Fruit fly (Drosophila melanogaster) whole organism, embryonic: Measurements from ENCODE around the gene CG13455.

Source experiments
- Ada2b ChIP-seq: fragments of 200-800 bp; sonication (Bioruptor generic); IDR thresholded peaks from 2 replicates; pipeline ENCODE4 v1.3.6; 2022; ENCODE audit warnings: missing biosample characterization, missing genetic modification characterization
- Adf1 ChIP-seq: fragments of 200-800 bp; sonication (Bioruptor generic); IDR thresholded peaks from 2 replicates; pipeline ENCODE4 v1.3.6; 2022; ENCODE audit warnings: missing biosample characterization, missing genetic modification characterization
- B-H1 ChIP-seq: fragments of 200-800 bp; sonication (Bioruptor generic); IDR thresholded peaks from 3 replicates; pipeline ENCODE4 v1.3.6; 2022; ENCODE audit warnings: missing biosample characterization, missing genetic modification characterization
- Bgb ChIP-seq: fragments of 200-800 bp; sonication (Bioruptor generic); IDR thresholded peaks from 2 replicates; pipeline ENCODE4 v1.3.6; 2022; ENCODE audit warnings: missing biosample characterization, missing genetic modification characterization; ENCODE audit not compliant: partially characterized antibody
- CG1024 ChIP-seq: fragments of 200-800 bp; sonication (Bioruptor generic); IDR thresholded peaks from 2 replicates; pipeline ENCODE4 v1.3.6; 2022; ENCODE audit warnings: missing biosample characterization, missing genetic modification characterization
- CG10267 ChIP-seq: fragments of 200-800 bp; sonication (Bioruptor generic); optimal IDR thresholded peaks from 2 replicates; lab custom pipeline; 2018; ENCODE audit warnings: missing biosample characterization, mild to moderate bottlenecking, missing genetic modification characterization, moderate library complexity
- CG10462 ChIP-seq: fragments of 200-800 bp; sonication (Bioruptor generic); optimal IDR thresholded peaks from 2 replicates; lab custom pipeline; 2016; ENCODE audit warnings: missing biosample characterization, missing genetic modification characterization
- CG10979 ChIP-seq: fragments of 200-800 bp; sonication (Bioruptor generic); optimal IDR thresholded peaks from 2 replicates; lab custom pipeline; 2018; ENCODE audit warnings: missing biosample characterization, mild to moderate bottlenecking, missing genetic modification characterization, moderate library complexity
- CG11085 ChIP-seq: fragments of 200-800 bp; sonication (Bioruptor generic); IDR thresholded peaks from 2 replicates; pipeline ENCODE4 v1.3.6; 2022; ENCODE audit warnings: missing biosample characterization, missing genetic modification characterization
- CG11723 ChIP-seq: fragments of 200-800 bp; sonication (Bioruptor generic); optimal IDR thresholded peaks from 2 replicates; lab custom pipeline; 2017; ENCODE audit warnings: missing biosample characterization, mild to moderate bottlenecking, missing genetic modification characterization
- CG14860 ChIP-seq: fragments of 200-800 bp; sonication (Bioruptor generic); IDR thresholded peaks from 3 replicates; pipeline ENCODE4 v1.3.6; 2022; ENCODE audit warnings: missing biosample characterization, missing genetic modification characterization; ENCODE audit not compliant: partially characterized antibody
- CG17186 ChIP-seq: fragments of 200-800 bp; sonication (Bioruptor generic); optimal IDR thresholded peaks from 3 replicates; lab custom pipeline; 2017; ENCODE audit warnings: missing biosample characterization, missing genetic modification reagents, missing genetic modification characterization
- CG17361 ChIP-seq: fragments of 200-800 bp; sonication (Bioruptor generic); IDR thresholded peaks from 3 replicates; pipeline ENCODE4 v1.3.6; 2022; ENCODE audit warnings: missing biosample characterization, missing genetic modification characterization
- CG17802 ChIP-seq: fragments of 200-800 bp; sonication (Bioruptor generic); optimal IDR thresholded peaks from 2 replicates; lab custom pipeline; 2018; ENCODE audit warnings: missing biosample characterization, mild to moderate bottlenecking, missing genetic modification characterization, moderate library complexity
- CG18619 ChIP-seq: fragments of 200-800 bp; sonication (Bioruptor generic); optimal IDR thresholded peaks from 3 replicates; lab custom pipeline; 2017; ENCODE audit warnings: missing biosample characterization, mild to moderate bottlenecking, missing genetic modification characterization
- CG2712 ChIP-seq: fragments of 200-800 bp; optimal IDR thresholded peaks from 3 replicates; lab custom pipeline; 2019; ENCODE audit warnings: missing biosample characterization, mild to moderate bottlenecking, missing genetic modification characterization, moderate library complexity
- CG6854 ChIP-seq: fragments of 200-800 bp; sonication (Bioruptor generic); optimal IDR thresholded peaks from 3 replicates; lab custom pipeline; 2017; ENCODE audit warnings: missing biosample characterization, mild to moderate bottlenecking, missing genetic modification characterization
- CG8944 ChIP-seq: fragments of 200-800 bp; sonication (Bioruptor generic); optimal IDR thresholded peaks from 3 replicates; lab custom pipeline; 2016; ENCODE audit warnings: missing biosample characterization, missing genetic modification characterization
- CG9876 ChIP-seq: fragments of 200-800 bp; sonication (Bioruptor generic); optimal IDR thresholded peaks from 2 replicates; lab custom pipeline; 2016; ENCODE audit warnings: missing biosample characterization, missing genetic modification characterization
- CoRest ChIP-seq: fragments of 200-800 bp; sonication (Bioruptor generic); optimal IDR thresholded peaks from 3 replicates; lab custom pipeline; 2018; ENCODE audit warnings: missing biosample characterization, mild to moderate bottlenecking, missing genetic modification characterization, moderate library complexity
- D ChIP-seq, 2 experiments: fragments of 200-800 bp in 1 of 2; fragments of >200 bp in 1 of 2; sonication (Bioruptor generic) in 1 of 2; optimal IDR thresholded peaks; 2 replicates in 1 of 2; 3 replicates in 1 of 2; lab custom pipeline; 2017; ENCODE audit warnings: mild to moderate bottlenecking in 1 of 2, missing biosample characterization in 1 of 2, missing genetic modification characterization in 1 of 2, missing genetic modification reagents in 1 of 2
- Fer2 ChIP-seq: fragments of 200-800 bp; sonication (Bioruptor generic); optimal IDR thresholded peaks from 2 replicates; lab custom pipeline; 2018; ENCODE audit warnings: missing biosample characterization, mild to moderate bottlenecking, missing genetic modification characterization, moderate library complexity
- H2.0 ChIP-seq: fragments of 200-800 bp; sonication (Bioruptor generic); IDR thresholded peaks from 2 replicates; pipeline ENCODE4 v1.3.6; 2022; ENCODE audit warnings: missing biosample characterization, missing genetic modification characterization
- Hand ChIP-seq: fragments of 200-800 bp; sonication (Bioruptor generic); optimal IDR thresholded peaks from 2 replicates; lab custom pipeline; 2017; ENCODE audit warnings: mild to moderate bottlenecking, missing biosample characterization, missing genetic modification reagents, missing genetic modification characterization
- Kr ChIP-seq: fragments of 200-800 bp; sonication (Bioruptor generic); optimal IDR thresholded peaks from 2 replicates; lab custom pipeline; 2017; ENCODE audit warnings: missing biosample characterization, mild to moderate bottlenecking, missing genetic modification characterization
- Med ChIP-seq: fragments of 200-800 bp; sonication (Bioruptor generic); peaks from one replicate; lab custom pipeline; 2016; ENCODE audit warnings: missing biosample characterization, missing genetic modification characterization, mild to moderate bottlenecking, inconsistent platforms, moderate library complexity
- Meics ChIP-seq: fragments of 200-800 bp; sonication (Bioruptor generic); optimal IDR thresholded peaks from 2 replicates; lab custom pipeline; 2017; ENCODE audit warnings: missing biosample characterization, mild to moderate bottlenecking, missing genetic modification characterization
- Pdp1 ChIP-seq, 2 experiments: fragments of 200-800 bp; sonication (Bioruptor generic); optimal IDR thresholded peaks; 3 replicates each; lab custom pipeline; 2016; ENCODE audit warnings: missing biosample characterization in 2 of 2, missing genetic modification characterization in 2 of 2, mild to moderate bottlenecking in 1 of 2, moderate library complexity in 1 of 2
- bigmax ChIP-seq: fragments of 200-800 bp; sonication (Bioruptor generic); optimal IDR thresholded peaks from 2 replicates; lab custom pipeline; 2018; ENCODE audit warnings: missing biosample characterization, mild to moderate bottlenecking, missing genetic modification characterization
- bsh ChIP-seq, 2 experiments: fragments of 200-800 bp; sonication (Bioruptor generic); optimal IDR thresholded peaks; 2 replicates each; lab custom pipeline; 2017 to 2018; ENCODE audit warnings: mild to moderate bottlenecking in 2 of 2, missing biosample characterization in 2 of 2, missing genetic modification characterization in 2 of 2, moderate library complexity in 1 of 2
- caup ChIP-seq: fragments of 200-800 bp; sonication (Bioruptor generic); optimal IDR thresholded peaks from 3 replicates; lab custom pipeline; 2017; ENCODE audit warnings: missing biosample characterization, mild to moderate bottlenecking, missing genetic modification characterization, moderate library complexity; ENCODE audit not compliant: severe bottlenecking
- chif ChIP-seq, 2 experiments: fragments of 200-800 bp; sonication (Bioruptor generic); optimal IDR thresholded peaks; 3 replicates each; lab custom pipeline; 2016; ENCODE audit warnings: missing biosample characterization in 2 of 2, missing genetic modification characterization in 2 of 2
- ci ChIP-seq: fragments of 200-800 bp; sonication (Bioruptor generic); IDR thresholded peaks from 3 replicates; pipeline ENCODE4 v1.3.6; 2022; ENCODE audit warnings: missing biosample characterization, missing genetic modification characterization
- dan ChIP-seq: fragments of 200-800 bp; sonication (Bioruptor generic); IDR thresholded peaks from 2 replicates; pipeline ENCODE4 v1.3.6; 2022; ENCODE audit warnings: missing biosample characterization, missing genetic modification characterization
- dimm ChIP-seq: fragments of 200-800 bp; sonication (Bioruptor generic); IDR thresholded peaks from 2 replicates; pipeline ENCODE4 v1.3.6; 2022; ENCODE audit warnings: missing biosample characterization, missing genetic modification characterization
- dmrt99B ChIP-seq: fragments of 200-800 bp; sonication (Bioruptor generic); optimal IDR thresholded peaks from 2 replicates; lab custom pipeline; 2018; ENCODE audit warnings: missing biosample characterization, mild to moderate bottlenecking, missing genetic modification characterization, moderate library complexity
- eyg ChIP-seq: fragments of 200-800 bp; sonication (Bioruptor generic); optimal IDR thresholded peaks from 3 replicates; lab custom pipeline; 2016; ENCODE audit warnings: missing biosample characterization, missing genetic modification characterization
- fd3F ChIP-seq: fragments of 200-800 bp; sonication (Bioruptor generic); optimal IDR thresholded peaks from 2 replicates; lab custom pipeline; 2018; ENCODE audit warnings: missing biosample characterization, mild to moderate bottlenecking, missing genetic modification characterization, moderate library complexity
- gcm ChIP-seq: fragments of 200-800 bp; sonication (Bioruptor generic); optimal IDR thresholded peaks from 2 replicates; lab custom pipeline; 2019; ENCODE audit warnings: missing biosample characterization, mild to moderate bottlenecking, missing genetic modification characterization, moderate library complexity
- gro ChIP-seq: fragments of 200-800 bp; sonication (Bioruptor generic); optimal IDR thresholded peaks from 2 replicates; lab custom pipeline; 2016; ENCODE audit warnings: missing biosample characterization, missing genetic modification characterization
- gsb-n ChIP-seq: fragments of 200-800 bp; sonication (Bioruptor generic); optimal IDR thresholded peaks from 3 replicates; lab custom pipeline; 2018; ENCODE audit warnings: missing biosample characterization, mild to moderate bottlenecking, missing genetic modification characterization
- ind ChIP-seq: fragments of 200-800 bp; sonication (Bioruptor generic); optimal IDR thresholded peaks from 3 replicates; lab custom pipeline; 2016; ENCODE audit warnings: missing biosample characterization, missing genetic modification characterization
- nmo ChIP-seq: fragments of 200-800 bp; sonication (Bioruptor generic); optimal IDR thresholded peaks from 2 replicates; lab custom pipeline; 2018; ENCODE audit warnings: missing biosample characterization, mild to moderate bottlenecking, missing genetic modification characterization, moderate library complexity
- otp ChIP-seq: fragments of 200-800 bp; sonication (Bioruptor generic); IDR thresholded peaks from 3 replicates; pipeline ENCODE4, ENCODE4 v1.3.6; 2022; ENCODE audit warnings: missing biosample characterization, missing genetic modification characterization
- pho ChIP-seq: fragments of 200-800 bp; sonication (Bioruptor generic); optimal IDR thresholded peaks from 2 replicates; lab custom pipeline; 2016; ENCODE audit warnings: missing biosample characterization, missing genetic modification characterization
- row ChIP-seq: fragments of 200-800 bp; sonication (Bioruptor generic); IDR thresholded peaks from 3 replicates; pipeline ENCODE4 v1.3.6; 2022; ENCODE audit warnings: missing biosample characterization, missing genetic modification characterization
- sob ChIP-seq: fragments of 200-800 bp; sonication (Bioruptor generic); IDR thresholded peaks from 2 replicates; pipeline ENCODE4 v1.3.6; 2022; ENCODE audit warnings: missing biosample characterization, missing genetic modification characterization
- sug ChIP-seq: fragments of 200-800 bp; optimal IDR thresholded peaks from 2 replicates; lab custom pipeline; 2019; ENCODE audit warnings: missing biosample characterization, mild to moderate bottlenecking, missing genetic modification characterization, moderate library complexity

The CG13455 gene

DNA sequence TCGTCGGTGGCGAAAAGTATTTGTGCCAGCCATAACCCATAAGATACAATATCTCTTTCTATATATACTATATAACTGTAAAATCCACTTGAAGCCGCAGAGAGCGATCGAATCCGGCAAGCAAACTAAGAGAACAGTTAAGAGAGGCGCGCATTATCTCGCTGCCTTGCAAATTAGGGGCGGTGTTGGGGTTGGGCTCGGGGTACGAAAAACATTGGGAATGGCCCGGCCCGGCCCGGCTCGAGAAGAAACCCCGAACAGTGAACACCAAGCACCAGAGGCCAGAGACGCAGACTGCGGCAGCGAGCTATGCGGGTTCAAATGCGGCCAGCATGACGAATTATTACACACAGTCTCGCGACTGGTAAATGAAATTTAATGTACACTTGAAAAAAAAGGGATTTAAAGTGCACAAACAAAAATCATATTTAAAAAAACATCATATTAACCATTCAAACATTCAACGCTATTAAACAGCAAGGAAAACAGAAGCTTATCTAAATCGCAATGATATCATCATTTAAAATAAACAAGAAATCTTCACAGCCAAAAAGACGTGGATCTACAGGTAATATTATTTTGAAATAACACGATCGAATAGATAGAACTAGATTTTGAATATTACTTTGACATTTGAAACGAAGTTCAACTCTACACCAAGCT is 36.1 kb downstream of the CG13455 start (continued):
- TF ChIP-seq sob = 0 out of 2 replicates have a peak, but pooled peaks have one; percentile 34
- TF ChIP-seq gro (GFP tag; lab: Kevin White, UChicago) = no peak
- TF ChIP-seq otp (GFP tag; lab: Robert Waterston, UW) = 0 out of 3 replicates have a peak, but pooled peaks have one; percentile 43
- no peak for TF ChIP-seq CG11085 (GFP tag; lab: Robert Waterston, UW)
- no peak for TF ChIP-seq dan (GFP tag; lab: Robert Waterston, UW)
- TF ChIP-seq chif (GFP tag; optimal IDR thresholded peaks at IDR 0.05; lab: Kevin White, UChicago) = peak in 1 of 2 experiments; percentile 33
- TF ChIP-seq Meics (GFP tag; lab: Kevin White, UChicago) = peak; percentile 49
- peak; percentile 48 for TF ChIP-seq row (GFP tag; lab: Robert Waterston, UW)
- TF ChIP-seq CG18619 (GFP tag; lab: Kevin White, UChicago) = no peak
- no peak for TF ChIP-seq CG10462
- TF ChIP-seq CG10979 (tag; lab: Kevin White, UChicago) = peak; percentile 57
- TF ChIP-seq sug (tag; lab: Kevin White, UChicago) = peak; percentile 14
- TF ChIP-seq bsh (GFP tag; optimal IDR thresholded peaks at IDR 0.05; lab: Kevin White, UChicago) = peak in 1 of 2 experiments; percentile 15
- no peak for TF ChIP-seq CG6854 (GFP tag; lab: Kevin White, UChicago)
- TF ChIP-seq CoRest = peak; percentile 17
- TF ChIP-seq CG8944 (GFP tag; lab: Kevin White, UChicago) = no peak
- no peak for TF ChIP-seq Fer2
- TF ChIP-seq dimm (GFP tag; lab: Robert Waterston, UW) = 0 out of 2 replicates have a peak, but pooled peaks have one; percentile 23
- TF ChIP-seq eyg (GFP tag; lab: Kevin White, UChicago) = peak; percentile 21
- TF ChIP-seq ind (GFP tag; lab: Kevin White, UChicago) = peak; percentile 52
- peak; percentile 76 for TF ChIP-seq Adf1 (GFP tag; lab: Robert Waterston, UW)
- no peak for TF ChIP-seq caup
- no peak for TF ChIP-seq pho
- no peak for TF ChIP-seq CG17186 (GFP tag; lab: Kevin White, UChicago)
- no peak for TF ChIP-seq D (optimal IDR thresholded peaks at IDR 0.05; lab: Kevin White, UChicago)
- peak; percentile 70 for TF ChIP-seq D (GFP tag; optimal IDR thresholded peaks at IDR 0.05; lab: Kevin White, UChicago)
- peak; percentile 22 for TF ChIP-seq CG9876 (GFP tag; lab: Kevin White, UChicago)
- peak; percentile 55; the same call in 1 of the 2 replicates for TF ChIP-seq H2.0
- peak; percentile 73 for TF ChIP-seq gsb-n (tag; lab: Kevin White, UChicago)
- peak; percentile 54; the same call in 2 of the 3 replicates for TF ChIP-seq ci (GFP tag; lab: Robert Waterston, UW)
- TF ChIP-seq bigmax (GFP tag; lab: Kevin White, UChicago) = no peak
- TF ChIP-seq gcm (GFP tag; lab: Kevin White, UChicago) = peak; percentile 79
- TF ChIP-seq Bgb (GFP tag; lab: Robert Waterston, UW) = peak; percentile 32; the same call in 1 of the 2 replicates
- peak; percentile 16 for TF ChIP-seq nmo (GFP tag; lab: Kevin White, UChicago)
- TF ChIP-seq CG1024 = peak; percentile 29; the same call in 1 of the 2 replicates
- peak; percentile 85; the same call in 2 of the 3 replicates for TF ChIP-seq CG17361
- peak; percentile 46 for TF ChIP-seq CG10267 (tag; lab: Kevin White, UChicago)
- TF ChIP-seq Hand (GFP tag; lab: Kevin White, UChicago) = no peak
- no peak for TF ChIP-seq CG17802 (tag; lab: Kevin White, UChicago)
- TF ChIP-seq Pdp1 (GFP tag; optimal IDR thresholded peaks at IDR 0.05; lab: Kevin White, UChicago) = peak in 1 of 2 experiments; percentile 32
- peak; percentile 60 for TF ChIP-seq Med (GFP tag; lab: Kevin White, UChicago)
- no peak for TF ChIP-seq Kr (GFP tag; lab: Kevin White, UChicago)
- TF ChIP-seq CG11723 = no peak
- TF ChIP-seq CG2712 = peak; percentile 61
- peak; percentile 59 for TF ChIP-seq Ada2b
- no peak for TF ChIP-seq fd3F (GFP tag; lab: Kevin White, UChicago)
- no peak; the same call in 2 of the 3 replicates for TF ChIP-seq B-H1 (GFP tag; lab: Robert Waterston, UW)
- TF ChIP-seq CG14860 = no peak
- peak; percentile 63 for TF ChIP-seq dmrt99B (tag; lab: Kevin White, UChicago)
